Fruit fly (Drosophila melanogaster): Measurements from ENCODE around the gene Tpi.

Gene Tpi

dm6 chr3R:30099341-30099871, 35.0 kb downstream of the Tpi start:
- TF ChIP-seq Sp1 (GFP tag; optimal IDR thresholded peaks at IDR 0.05) (peak; percentile 62), Myc (optimal IDR thresholded peaks at IDR 0.05) (no peak), GATAd (GFP tag; optimal IDR thresholded peaks at IDR 0.05) (no peak), pan (optimal IDR thresholded peaks at IDR 0.05) (no peak), Hnf4 (GFP tag; optimal IDR thresholded peaks at IDR 0.05) (no peak), brk (GFP tag; optimal IDR thresholded peaks at IDR 0.05) (peak; percentile 26), psq (GFP tag; optimal IDR thresholded peaks at IDR 0.05) (peak; percentile 78), OdsH (GFP tag; optimal IDR thresholded peaks at IDR 0.05) (no peak), lola (GFP tag; optimal IDR thresholded peaks at IDR 0.05) (no peak), dsf (GFP tag; optimal IDR thresholded peaks at IDR 0.05; ENCODE audit: borderline replicate concordance) (no peak), CG32264 (GFP tag; optimal IDR thresholded peaks at IDR 0.05) (no peak), Jra (GFP tag; optimal IDR thresholded peaks at IDR 0.05) (peak; percentile 18), Hr83 (GFP tag; optimal IDR thresholded peaks at IDR 0.05; ENCODE audit: poor library complexity, severe bottlenecking) (no peak), Rel (GFP tag; optimal IDR thresholded peaks at IDR 0.05) (peak; percentile 40), Rel (tag; optimal IDR thresholded peaks at IDR 0.05) (peak; percentile 22), N (GFP tag; optimal IDR thresholded peaks at IDR 0.05) (no peak), Dif (GFP tag; optimal IDR thresholded peaks at IDR 0.05; ENCODE audit: partially characterized antibody) (peak; percentile 97), foxo (GFP tag; optimal IDR thresholded peaks at IDR 0.05) (no peak), usp (GFP tag; optimal IDR thresholded peaks at IDR 0.05) (no peak), sv (GFP tag; optimal IDR thresholded peaks at IDR 0.05) (no peak), dmrt93B (GFP tag; optimal IDR thresholded peaks at IDR 0.05) (no peak), ey (GFP tag; optimal IDR thresholded peaks at IDR 0.05) (peak; percentile 6), HLH106 (tag; optimal IDR thresholded peaks at IDR 0.05) (no peak), tai (GFP tag; optimal IDR thresholded peaks at IDR 0.05) (no peak), CrebA (GFP tag; optimal IDR thresholded peaks at IDR 0.05; ENCODE audit: borderline replicate concordance) (peak; percentile 86), fru (GFP tag; optimal IDR thresholded peaks at IDR 0.05) (peak; percentile 71), woc (GFP tag; optimal IDR thresholded peaks at IDR 0.05) (no peak), jim (GFP tag; optimal IDR thresholded peaks at IDR 0.05) (peak; percentile 34), br (GFP tag; optimal IDR thresholded peaks at IDR 0.05) (peak; percentile 56), Dfd (GFP tag; optimal IDR thresholded peaks at IDR 0.05) (no peak), CG9705 (GFP tag; optimal IDR thresholded peaks at IDR 0.05) (no peak), Mio (GFP tag; optimal IDR thresholded peaks at IDR 0.05) (no peak), h (GFP tag; optimal IDR thresholded peaks at IDR 0.05) (peak; percentile 33), sage (GFP tag; optimal IDR thresholded peaks at IDR 0.05) (no peak), dl (GFP tag; optimal IDR thresholded peaks at IDR 0.05; ENCODE audit: insufficient read depth in 1 of 2, partially characterized antibody in 2 of 2) (peak; percentile 88 to 90), rgr (GFP tag; optimal IDR thresholded peaks at IDR 0.05) (peak; percentile 26), Hr78 (GFP tag; optimal IDR thresholded peaks at IDR 0.05) (no peak), Vsx2 (GFP tag; optimal IDR thresholded peaks at IDR 0.05; ENCODE audit: partially characterized antibody) (peak; percentile 85), Abd-B (GFP tag; optimal IDR thresholded peaks at IDR 0.05) (no peak)

dm6 chr3R:30098229-30098628, 36.2 kb downstream of the Tpi start:
- TF ChIP-seq HLH106 (tag; optimal IDR thresholded peaks at IDR 0.05) (no peak), Dfd (GFP tag; optimal IDR thresholded peaks at IDR 0.05) (no peak), usp (GFP tag; optimal IDR thresholded peaks at IDR 0.05) (no peak), CG32264 (GFP tag; optimal IDR thresholded peaks at IDR 0.05) (no peak), Sp1 (GFP tag; optimal IDR thresholded peaks at IDR 0.05) (no peak), Rel (GFP tag; optimal IDR thresholded peaks at IDR 0.05) (no peak), Rel (tag; optimal IDR thresholded peaks at IDR 0.05) (no peak), Jra (GFP tag; optimal IDR thresholded peaks at IDR 0.05) (no peak), foxo (GFP tag; optimal IDR thresholded peaks at IDR 0.05) (no peak), Hnf4 (GFP tag; optimal IDR thresholded peaks at IDR 0.05) (no peak), sv (GFP tag; optimal IDR thresholded peaks at IDR 0.05) (no peak), tai (GFP tag; optimal IDR thresholded peaks at IDR 0.05) (no peak), dl (GFP tag; optimal IDR thresholded peaks at IDR 0.05; ENCODE audit: insufficient read depth in 1 of 2, partially characterized antibody in 2 of 2) (no peak), fru (GFP tag; optimal IDR thresholded peaks at IDR 0.05) (no peak), Dif (GFP tag; optimal IDR thresholded peaks at IDR 0.05; ENCODE audit: partially characterized antibody) (no peak)

All from whole organism, wandering third instar larva.